Fruit fly (Drosophila melanogaster) whole organism, wandering third instar larva: Measurements from ENCODE around the gene Nbr.
A peak's percentile ranks its signal among the peaks of the same experiment; 100 is the strongest.

ENCODE experiments used
- Abd-B ChIP-seq: fragments of >200 bp; optimal IDR thresholded peaks from 2 replicates; lab custom pipeline; 2017; ENCODE audit warnings: missing biosample characterization, missing genetic modification characterization
- CG32264 ChIP-seq: fragments of 200-800 bp; sonication (Bioruptor generic); optimal IDR thresholded peaks from 2 replicates; lab custom pipeline; 2016; ENCODE audit warnings: missing biosample characterization, missing genetic modification characterization
- CG9705 ChIP-seq: fragments of 200-800 bp; sonication (Bioruptor generic); optimal IDR thresholded peaks from 2 replicates; lab custom pipeline; 2018; ENCODE audit warnings: missing biosample characterization, mild to moderate bottlenecking, missing genetic modification characterization
- CrebA ChIP-seq: fragments of 200-800 bp; sonication (Bioruptor generic); optimal IDR thresholded peaks from 2 replicates; lab custom pipeline; 2016; ENCODE audit warnings: missing biosample characterization, mild to moderate bottlenecking, missing genetic modification characterization, borderline replicate concordance
- Dfd ChIP-seq: fragments of >200 bp; optimal IDR thresholded peaks from 2 replicates; lab custom pipeline; 2017; ENCODE audit warnings: missing biosample characterization, missing genetic modification characterization
- Dif ChIP-seq: fragments of 200-275, 200-300 bp; sonication (Bioruptor generic); optimal IDR thresholded peaks from 2 replicates; lab custom pipeline; 2018; ENCODE audit warnings: missing biosample characterization, missing genetic modification characterization; ENCODE audit not compliant: partially characterized antibody
- GATAd ChIP-seq: sonication (Bioruptor generic); optimal IDR thresholded peaks from 2 replicates; lab custom pipeline; 2016; ENCODE audit warnings: missing biosample characterization, missing genetic modification characterization
- HLH106 ChIP-seq: fragments of 200-800 bp; optimal IDR thresholded peaks from 3 replicates; lab custom pipeline; 2019; ENCODE audit warnings: missing biosample characterization, mild to moderate bottlenecking, missing genetic modification characterization, moderate library complexity
- Hnf4 ChIP-seq: fragments of 200-800 bp; sonication (Bioruptor generic); optimal IDR thresholded peaks from 2 replicates; lab custom pipeline; 2016; ENCODE audit warnings: missing biosample characterization, mild to moderate bottlenecking, missing genetic modification characterization
- Hr78 ChIP-seq: fragments of >200 bp; optimal IDR thresholded peaks from 2 replicates; lab custom pipeline; 2017; ENCODE audit warnings: missing biosample characterization, missing genetic modification characterization
- Hr83 ChIP-seq: fragments of 200-300 bp; sonication (Bioruptor generic); optimal IDR thresholded peaks from 2 replicates; lab custom pipeline; 2016; ENCODE audit warnings: missing biosample characterization, mild to moderate bottlenecking, missing genetic modification characterization, moderate library complexity; ENCODE audit not compliant: poor library complexity, severe bottlenecking
- Jra ChIP-seq: sonication (Bioruptor generic); optimal IDR thresholded peaks from 2 replicates; lab custom pipeline; 2016; ENCODE audit warnings: missing biosample characterization, missing genetic modification characterization
- Mio ChIP-seq: sonication (Bioruptor generic); optimal IDR thresholded peaks from 2 replicates; lab custom pipeline; 2016; ENCODE audit warnings: missing biosample characterization, missing genetic modification characterization
- Myc ChIP-seq: fragments of >200 bp; optimal IDR thresholded peaks from 2 replicates; lab custom pipeline; 2017
- N ChIP-seq: fragments of >200 bp; optimal IDR thresholded peaks from 2 replicates; lab custom pipeline; 2018; ENCODE audit warnings: missing biosample characterization, missing external identifiers, missing genetic modification characterization
- OdsH ChIP-seq: fragments of 200-800 bp; sonication (Bioruptor generic); optimal IDR thresholded peaks from 2 replicates; lab custom pipeline; 2016; ENCODE audit warnings: missing biosample characterization, mild to moderate bottlenecking, missing genetic modification characterization
- Rel ChIP-seq, 2 experiments: fragments of 200-800 bp; sonication (Bioruptor generic) in 1 of 2; optimal IDR thresholded peaks; 2 replicates in 1 of 2; 3 replicates in 1 of 2; lab custom pipeline; 2016 to 2019; ENCODE audit warnings: mild to moderate bottlenecking in 2 of 2, missing biosample characterization in 2 of 2, missing genetic modification characterization in 2 of 2, moderate library complexity in 1 of 2
- Sp1 ChIP-seq: fragments of 200-800 bp; sonication (Bioruptor generic); optimal IDR thresholded peaks from 3 replicates; lab custom pipeline; 2019; ENCODE audit warnings: missing biosample characterization, mild to moderate bottlenecking, missing genetic modification characterization, moderate library complexity
- Vsx2 ChIP-seq: fragments of 200-300, 225-300 bp; sonication (Bioruptor generic); optimal IDR thresholded peaks from 2 replicates; lab custom pipeline; 2018; ENCODE audit warnings: missing biosample characterization, missing genetic modification characterization; ENCODE audit not compliant: partially characterized antibody
- br ChIP-seq: fragments of 200-800 bp; sonication (Bioruptor generic); optimal IDR thresholded peaks from 2 replicates; lab custom pipeline; 2016; ENCODE audit warnings: missing biosample characterization, missing genetic modification characterization
- brk ChIP-seq: fragments of 200-800 bp; sonication (Bioruptor generic); optimal IDR thresholded peaks from 2 replicates; lab custom pipeline; 2016; ENCODE audit warnings: missing biosample characterization, mild to moderate bottlenecking, missing genetic modification characterization
- dl ChIP-seq, 2 experiments: fragments of 175-275, 200-275 bp in 1 of 2; fragments of 200-275 bp in 1 of 2; sonication (Bioruptor generic); optimal IDR thresholded peaks; lab custom pipeline; 2018; ENCODE audit warnings: mild to moderate bottlenecking in 2 of 2, missing biosample characterization in 2 of 2, missing genetic modification characterization in 2 of 2, moderate library complexity in 2 of 2; ENCODE audit not compliant: partially characterized antibody in 2 of 2, insufficient read depth in 1 of 2
- dmrt93B ChIP-seq: fragments of 200-800 bp; sonication (Bioruptor generic); optimal IDR thresholded peaks from 2 replicates; lab custom pipeline; 2018; ENCODE audit warnings: missing biosample characterization, mild to moderate bottlenecking, missing genetic modification characterization
- dsf ChIP-seq: sonication (Bioruptor generic); optimal IDR thresholded peaks from 2 replicates; lab custom pipeline; 2016; ENCODE audit warnings: missing biosample characterization, missing genetic modification characterization, borderline replicate concordance
- ey ChIP-seq: fragments of 200-800 bp; sonication (Bioruptor generic); optimal IDR thresholded peaks from 2 replicates; lab custom pipeline; 2016; ENCODE audit warnings: missing biosample characterization, missing genetic modification characterization
- foxo ChIP-seq, 2 experiments: fragments of 200-800 bp; sonication (Bioruptor generic); optimal IDR thresholded peaks; 2 replicates in 1 of 2; 3 replicates in 1 of 2; lab custom pipeline; 2016 to 2017; ENCODE audit warnings: missing biosample characterization in 2 of 2, missing genetic modification characterization in 2 of 2
- fru ChIP-seq: fragments of 200-800 bp; sonication (Bioruptor generic); optimal IDR thresholded peaks from 3 replicates; lab custom pipeline; 2016; ENCODE audit warnings: missing biosample characterization, mild to moderate bottlenecking, missing genetic modification characterization
- h ChIP-seq: fragments of 200-800 bp; sonication (Bioruptor generic); optimal IDR thresholded peaks from 3 replicates; lab custom pipeline; 2016; ENCODE audit warnings: missing biosample characterization, mild to moderate bottlenecking, missing genetic modification characterization
- jim ChIP-seq: fragments of 175-275, 200-325 bp; sonication (Bioruptor generic); optimal IDR thresholded peaks from 2 replicates; lab custom pipeline; 2016; ENCODE audit warnings: missing biosample characterization, mild to moderate bottlenecking, missing genetic modification characterization
- lola ChIP-seq: fragments of >200 bp; optimal IDR thresholded peaks from 2 replicates; lab custom pipeline; 2017; ENCODE audit warnings: missing biosample characterization, missing genetic modification characterization
- pan ChIP-seq: fragments of >200 bp; optimal IDR thresholded peaks from 2 replicates; lab custom pipeline; 2017
- psq ChIP-seq: fragments of 200-800 bp; sonication (Bioruptor generic); optimal IDR thresholded peaks from 3 replicates; lab custom pipeline; 2017; ENCODE audit warnings: missing biosample characterization, mild to moderate bottlenecking, missing genetic modification characterization, moderate library complexity
- rgr ChIP-seq: fragments of 200-800 bp; sonication (Bioruptor generic); optimal IDR thresholded peaks from 3 replicates; lab custom pipeline; 2016; ENCODE audit warnings: missing biosample characterization, mild to moderate bottlenecking, missing genetic modification characterization
- sage ChIP-seq: fragments of 200-800 bp; sonication (Bioruptor generic); optimal IDR thresholded peaks from 2 replicates; lab custom pipeline; 2016; ENCODE audit warnings: missing biosample characterization, mild to moderate bottlenecking, missing genetic modification characterization
- sv ChIP-seq: fragments of 200-800 bp; sonication (Bioruptor generic); optimal IDR thresholded peaks from 3 replicates; lab custom pipeline; 2016; ENCODE audit warnings: missing biosample characterization, missing genetic modification characterization
- tai ChIP-seq: sonication (Bioruptor generic); optimal IDR thresholded peaks from 2 replicates; lab custom pipeline; 2016; ENCODE audit warnings: missing biosample characterization, missing genetic modification characterization
- usp ChIP-seq: fragments of >200 bp; optimal IDR thresholded peaks from 2 replicates; lab custom pipeline; 2017; ENCODE audit warnings: missing biosample characterization, missing genetic modification characterization
- woc ChIP-seq: sonication (Bioruptor generic); optimal IDR thresholded peaks from 2 replicates; lab custom pipeline; 2016; ENCODE audit warnings: missing biosample characterization, mild to moderate bottlenecking, missing genetic modification characterization

Gene Nbr

DNA sequence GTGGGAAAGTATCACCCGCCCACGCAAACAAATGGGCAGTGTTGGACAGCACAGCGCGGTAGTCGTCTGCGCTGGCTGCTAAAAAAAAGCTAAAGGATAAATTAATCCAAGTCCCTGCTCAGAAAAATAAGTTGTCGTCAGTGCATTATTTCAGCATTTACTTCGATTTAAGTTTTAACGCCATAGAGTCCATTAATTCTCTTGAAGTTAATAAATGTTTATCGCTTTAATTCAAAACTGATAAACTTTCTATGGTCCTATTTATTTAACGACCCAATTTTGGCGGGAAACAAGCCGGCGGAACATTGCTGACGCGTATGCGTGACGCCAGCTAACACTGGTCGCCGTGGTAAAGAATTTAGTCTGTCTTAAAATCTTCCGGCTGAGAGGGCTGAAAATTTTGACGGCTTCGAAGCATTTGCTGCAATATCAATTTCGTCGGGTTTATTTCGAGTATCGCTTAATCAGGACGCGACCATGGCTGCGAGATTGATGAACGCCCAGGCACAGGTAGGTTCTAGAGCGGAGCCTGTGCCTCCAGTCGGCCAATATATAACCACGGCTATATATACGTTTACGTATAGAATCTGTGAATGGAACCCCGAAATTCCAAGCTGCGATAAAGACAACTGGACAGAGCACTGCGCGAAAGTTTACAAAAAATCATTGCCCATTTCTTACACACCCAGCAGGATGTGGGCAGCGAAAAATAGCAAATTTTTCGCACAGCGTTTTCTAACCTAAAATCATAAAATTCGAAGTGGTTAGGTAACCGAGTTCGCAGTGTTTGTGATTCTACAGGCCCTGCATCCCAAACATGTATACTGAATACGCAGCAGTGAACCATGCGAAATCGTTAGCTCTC lies 5.6 kb upstream of the Nbr start, which contains the start of the genes mAcon1, CG43345 and CG43346 (continued):
- TF ChIP-seq CrebA (GFP tag; lab: Kevin White, UChicago): no peak
- no peak for TF ChIP-seq N
- TF ChIP-seq dmrt93B (GFP tag; lab: Kevin White, UChicago): peak; percentile 82
- TF ChIP-seq h (GFP tag; lab: Kevin White, UChicago): peak; percentile 90
- TF ChIP-seq fru: peak; percentile 87
- peak; percentile 91 for TF ChIP-seq br (GFP tag; lab: Kevin White, UChicago)
- no peak for TF ChIP-seq Rel (GFP tag; optimal IDR thresholded peaks at IDR 0.05; lab: Kevin White, UChicago)
- TF ChIP-seq Rel (tag; optimal IDR thresholded peaks at IDR 0.05; lab: Kevin White, UChicago): peak; percentile 71
- TF ChIP-seq lola: no peak
- peak; percentile 84 for TF ChIP-seq ey
- no peak for TF ChIP-seq brk (GFP tag; lab: Kevin White, UChicago)
- no peak for TF ChIP-seq tai (GFP tag; lab: Kevin White, UChicago)
- TF ChIP-seq OdsH (GFP tag; lab: Kevin White, UChicago): peak; percentile 86

- peak; percentile 12 for TF ChIP-seq Hnf4
- peak; percentile 11 for TF ChIP-seq HLH106 (tag; lab: Kevin White, UChicago)
- peak; percentile 4 for TF ChIP-seq woc (GFP tag; lab: Kevin White, UChicago)
- TF ChIP-seq Jra (GFP tag; lab: Kevin White, UChicago): no peak
- no peak for TF ChIP-seq Rel (GFP tag; optimal IDR thresholded peaks at IDR 0.05; lab: Kevin White, UChicago)
- peak; percentile 39 for TF ChIP-seq Rel (tag; optimal IDR thresholded peaks at IDR 0.05; lab: Kevin White, UChicago)
- TF ChIP-seq rgr: peak; percentile 1
- no peak for TF ChIP-seq dmrt93B (GFP tag; lab: Kevin White, UChicago)
- TF ChIP-seq jim (GFP tag; lab: Kevin White, UChicago): no peak
- no peak for TF ChIP-seq Vsx2
- TF ChIP-seq h (GFP tag; lab: Kevin White, UChicago): peak; percentile 36
- TF ChIP-seq usp (GFP tag; lab: Kevin White, UChicago): no peak
- peak; percentile 6 for TF ChIP-seq Myc (lab: Kevin White, UChicago)
- no peak for TF ChIP-seq sv
These were observed 3.5 kb upstream of the Nbr start for dm6 chr2L:21166422-21166821.

- TF ChIP-seq lola (no peak), Dif (no peak), Abd-B (GFP tag; lab: Kevin White, UChicago) (no peak), CG9705 (GFP tag; lab: Kevin White, UChicago) (no peak), ey (peak; percentile 46), Vsx2 (no peak), rgr (peak; percentile 43), Hnf4 (peak; percentile 21), CrebA (GFP tag; lab: Kevin White, UChicago) (no peak), psq (peak; percentile 44), N (no peak), CG32264 (GFP tag; lab: Kevin White, UChicago) (no peak), h (GFP tag; lab: Kevin White, UChicago) (peak; percentile 61), Hr78 (GFP tag; lab: Kevin White, UChicago) (no peak), foxo (GFP tag; optimal IDR thresholded peaks at IDR 0.05; lab: Kevin White, UChicago) (peak in 1 of 2 experiments; percentile 73), usp (GFP tag; lab: Kevin White, UChicago) (no peak), Dfd (GFP tag; lab: Kevin White, UChicago) (no peak), jim (GFP tag; lab: Kevin White, UChicago) (peak; percentile 67), woc (GFP tag; lab: Kevin White, UChicago) (peak; percentile 52), sage (GFP tag; lab: Kevin White, UChicago) (no peak), dl (GFP tag; optimal IDR thresholded peaks at IDR 0.05; lab: Kevin White, UChicago; ENCODE audit: insufficient read depth in 1 of 2, partially characterized antibody in 2 of 2) (no peak), Myc (lab: Kevin White, UChicago) (peak; percentile 78), Hr83 (GFP tag; lab: Kevin White, UChicago) (peak; percentile 35), Mio (GFP tag; lab: Kevin White, UChicago) (no peak), tai (GFP tag; lab: Kevin White, UChicago) (no peak), fru (peak; percentile 45), Jra (GFP tag; lab: Kevin White, UChicago) (no peak), brk (GFP tag; lab: Kevin White, UChicago) (no peak), pan (lab: Kevin White, UChicago) (no peak), dmrt93B (GFP tag; lab: Kevin White, UChicago) (peak; percentile 44), Sp1 (peak; percentile 26), sv (peak; percentile 7), dsf (GFP tag; lab: Kevin White, UChicago) (no peak), OdsH (GFP tag; lab: Kevin White, UChicago) (peak; percentile 15), GATAd (GFP tag; lab: Kevin White, UChicago) (no peak), Rel (GFP tag; optimal IDR thresholded peaks at IDR 0.05; lab: Kevin White, UChicago) (no peak), Rel (tag; optimal IDR thresholded peaks at IDR 0.05; lab: Kevin White, UChicago) (peak; percentile 81), br (GFP tag; lab: Kevin White, UChicago) (no peak), HLH106 (tag; lab: Kevin White, UChicago) (peak; percentile 59)
These were observed 494 bp upstream of the Nbr start, which contains the start of gene Noc2 for dm6 chr2L:21163311-21163842. Noc2 (plus strand) TSS chr2L:21163641.
